Fruit fly (Drosophila melanogaster): ENCODE measurements around the gene HLH4C.

dm6 chrX:4614945-4615344 is 32.3 kb downstream of the HLH4C start:
- TF ChIP-seq pan (optimal IDR thresholded peaks at IDR 0.05) (no peak), psq (GFP tag; optimal IDR thresholded peaks at IDR 0.05) (no peak), Vsx2 (GFP tag; optimal IDR thresholded peaks at IDR 0.05; ENCODE audit: partially characterized antibody) (no peak), Hr78 (GFP tag; optimal IDR thresholded peaks at IDR 0.05) (no peak), ey (GFP tag; optimal IDR thresholded peaks at IDR 0.05) (no peak), lola (GFP tag; optimal IDR thresholded peaks at IDR 0.05) (no peak), brk (GFP tag; optimal IDR thresholded peaks at IDR 0.05) (no peak), fru (GFP tag; optimal IDR thresholded peaks at IDR 0.05) (no peak), usp (GFP tag; optimal IDR thresholded peaks at IDR 0.05) (no peak)
